Fruit fly (Drosophila melanogaster): ENCODE measurements around the gene Teh1.

Teh1 gene

dm6 chr3R:9875644-9876043 lies 7.7 kb upstream of the Teh1 start:
- no peak for TF ChIP-seq pad (GFP tag; optimal IDR thresholded peaks at IDR 0.05)
- no peak for TF ChIP-seq bab1 (GFP tag; optimal IDR thresholded peaks at IDR 0.05)
- TF ChIP-seq Crg-1 (GFP tag; optimal IDR thresholded peaks at IDR 0.05) = no peak
- no peak for TF ChIP-seq Mnt (GFP tag; optimal IDR thresholded peaks at IDR 0.05)
- no peak for TF ChIP-seq toe (GFP tag; optimal IDR thresholded peaks at IDR 0.05)
- no peak for TF ChIP-seq CG7045 (GFP tag; optimal IDR thresholded peaks at IDR 0.05)
- no peak for TF ChIP-seq CG7101 (tag; optimal IDR thresholded peaks at IDR 0.05)

dm6 chr3R:9874118-9874808 lies 6.3 kb upstream of the Teh1 start, which contains the start of the genes CG46467 and Glut4EF:
Gene CG46467, plus strand, starts transcription at chr3R:9874681.
Gene Glut4EF, plus strand, starts transcription at chr3R:9874681.
- TF ChIP-seq Mnt (GFP tag; optimal IDR thresholded peaks at IDR 0.05) (peak; percentile 36), CG7045 (GFP tag; optimal IDR thresholded peaks at IDR 0.05) (peak; percentile 14), ovo (GFP tag; optimal IDR thresholded peaks at IDR 0.05) (peak; percentile 58), kay (GFP tag; ENCODE audit: borderline replicate concordance) (no peak), CG12768 (GFP tag; optimal IDR thresholded peaks at IDR 0.05) (peak; percentile 37), CG33017 (tag; optimal IDR thresholded peaks at IDR 0.05) (peak; percentile 21), tj (GFP tag; optimal IDR thresholded peaks at IDR 0.05) (no peak), CG1620 (GFP tag; optimal IDR thresholded peaks at IDR 0.05) (no peak)

- TF ChIP-seq kay (GFP tag; ENCODE audit: borderline replicate concordance) (no peak), CG14711 (tag; optimal IDR thresholded peaks at IDR 0.05) (peak; percentile 3), CG11617 (GFP tag; optimal IDR thresholded peaks at IDR 0.05) (no peak), CG12768 (GFP tag; optimal IDR thresholded peaks at IDR 0.05) (peak; percentile 14), toe (GFP tag; optimal IDR thresholded peaks at IDR 0.05) (no peak), Mnt (GFP tag; optimal IDR thresholded peaks at IDR 0.05) (no peak), CG7101 (tag; optimal IDR thresholded peaks at IDR 0.05) (no peak), CG7045 (GFP tag; optimal IDR thresholded peaks at IDR 0.05) (no peak), ovo (GFP tag; optimal IDR thresholded peaks at IDR 0.05) (no peak), bab1 (GFP tag; optimal IDR thresholded peaks at IDR 0.05) (no peak)
Measured at dm6 chr3R:9873753-9874117, 5.8 kb upstream of the Teh1 start.

dm6 chr3R:9872815-9873752 lies 5.2 kb upstream of the Teh1 start:
- no peak for TF ChIP-seq Hr96 (GFP tag; optimal IDR thresholded peaks at IDR 0.05)
- no peak for TF ChIP-seq pad (GFP tag; optimal IDR thresholded peaks at IDR 0.05)
- no peak for TF ChIP-seq toe (GFP tag; optimal IDR thresholded peaks at IDR 0.05)
- no peak for TF ChIP-seq CG33017 (tag; optimal IDR thresholded peaks at IDR 0.05)
- no peak for TF ChIP-seq Crg-1 (GFP tag; optimal IDR thresholded peaks at IDR 0.05)
- TF ChIP-seq CG7045 (GFP tag; optimal IDR thresholded peaks at IDR 0.05) = no peak
- TF ChIP-seq CG5204 (GFP tag; optimal IDR thresholded peaks at IDR 0.05) = no peak
- TF ChIP-seq CG11617 (GFP tag; optimal IDR thresholded peaks at IDR 0.05) = no peak
- no peak for TF ChIP-seq Clk (GFP tag; optimal IDR thresholded peaks at IDR 0.05)
- TF ChIP-seq CG7101 (tag; optimal IDR thresholded peaks at IDR 0.05) = no peak

- TF ChIP-seq CG5204 (GFP tag; optimal IDR thresholded peaks at IDR 0.05) = no peak
- TF ChIP-seq cic (GFP tag; optimal IDR thresholded peaks at IDR 0.05) = peak; percentile 10
Measured at dm6 chr3R:9872133-9872814, 4.4 kb upstream of the Teh1 start.

dm6 chr3R:9870378-9870777 lies 2.5 kb upstream of the Teh1 start:
- no peak for TF ChIP-seq CG7101 (tag; optimal IDR thresholded peaks at IDR 0.05)
- TF ChIP-seq toe (GFP tag; optimal IDR thresholded peaks at IDR 0.05) = no peak
- no peak for TF ChIP-seq CG5204 (GFP tag; optimal IDR thresholded peaks at IDR 0.05)
- no peak for TF ChIP-seq Mnt (GFP tag; optimal IDR thresholded peaks at IDR 0.05)
- no peak for TF ChIP-seq tj (GFP tag; optimal IDR thresholded peaks at IDR 0.05)
- no peak for TF ChIP-seq cnc (optimal IDR thresholded peaks at IDR 0.05)
- TF ChIP-seq ovo (GFP tag; optimal IDR thresholded peaks at IDR 0.05) = no peak
- no peak for TF ChIP-seq CG7045 (GFP tag; optimal IDR thresholded peaks at IDR 0.05)
- TF ChIP-seq pad (GFP tag; optimal IDR thresholded peaks at IDR 0.05) = no peak
- TF ChIP-seq CG12768 (GFP tag; optimal IDR thresholded peaks at IDR 0.05) = no peak
- no peak for TF ChIP-seq CG1620 (GFP tag; optimal IDR thresholded peaks at IDR 0.05)
- TF ChIP-seq CG14711 (tag; optimal IDR thresholded peaks at IDR 0.05) = no peak
- no peak for TF ChIP-seq Crg-1 (GFP tag; optimal IDR thresholded peaks at IDR 0.05)
- TF ChIP-seq Clk (GFP tag; optimal IDR thresholded peaks at IDR 0.05) = no peak
- no peak for TF ChIP-seq Hr96 (GFP tag; optimal IDR thresholded peaks at IDR 0.05)

Measured in whole organism, adult.